Worm (Caenorhabditis elegans) whole organism, L4 larva: Measurements from ENCODE around the gene vha-12.
"Not testable (repeated sequence)": the region's sequence is repeated elsewhere in the genome, so short reads cannot be mapped to it uniquely, and the experiment has no call there.

Source experiments
- F26F4.8 ChIP-seq: fragments of 200-800 bp; sonication (Bioruptor generic); conservative IDR thresholded peaks from 2 replicates; pipeline ENCODE4 v1.3.6; 2022; ENCODE audit warnings: missing genetic modification characterization, missing compliant biosample characterization
- F37D6.2 ChIP-seq: sonication (generic microtip); optimal IDR thresholded peaks from 2 replicates; lab custom pipeline; 2016; ENCODE audit warnings: mild to moderate bottlenecking, missing genetic modification characterization, missing compliant biosample characterization
- F44E2.7 ChIP-seq: fragments of 200-800 bp; sonication (Bioruptor generic); IDR thresholded peaks from 2 replicates; pipeline ENCODE4 v2.1.2; 2022; ENCODE audit warnings: missing genetic modification characterization, missing compliant biosample characterization
- Y5F2A.4 ChIP-seq: fragments of 200-800 bp; sonication (Bioruptor generic); optimal IDR thresholded peaks from 2 replicates; lab custom pipeline; 2018; ENCODE audit warnings: mild to moderate bottlenecking, missing genetic modification characterization, missing compliant biosample characterization
- ZK546.5 ChIP-seq, 2 experiments: sonication (generic microtip); optimal IDR thresholded peaks; 2 replicates each; lab custom pipeline; 2017; ENCODE audit warnings: missing biosample characterization in 2 of 2, missing genetic modification characterization in 2 of 2
- aly-2 ChIP-seq: sonication (generic microtip); optimal IDR thresholded peaks from 2 replicates; lab custom pipeline; 2018; ENCODE audit warnings: missing biosample characterization, missing genetic modification characterization
- ama-1 ChIP-seq: fragments of 150-350 bp; optimal IDR thresholded peaks from 2 replicates; lab custom pipeline; 2014; ENCODE audit warnings: inconsistent platforms, mixed read lengths
- arid-1 ChIP-seq: fragments of 200-800 bp; sonication (Bioruptor generic); conservative IDR thresholded peaks from 2 replicates; pipeline ENCODE4 v1.3.6; 2022; ENCODE audit warnings: missing genetic modification reagents, missing genetic modification characterization, missing compliant biosample characterization
- ceh-20 ChIP-seq: fragments of 200-800 bp; sonication (Bioruptor generic); IDR thresholded peaks from 2 replicates; pipeline ENCODE4 v1.3.6; 2022; ENCODE audit warnings: missing genetic modification reagents, missing genetic modification characterization, missing compliant biosample characterization
- ceh-44 ChIP-seq: fragments of 200-800 bp; sonication (Bioruptor generic); IDR thresholded peaks from 2 replicates; pipeline ENCODE4 v1.3.6; 2022; ENCODE audit warnings: missing genetic modification reagents, missing genetic modification characterization, missing compliant biosample characterization
- daf-12 ChIP-seq: fragments of 150-350 bp; optimal IDR thresholded peaks from 2 replicates; lab custom pipeline; 2014; ENCODE audit warnings: missing biosample characterization, missing genetic modification reagents, missing genetic modification characterization
- daf-16 ChIP-seq, 3 experiments: sonication (generic microtip); optimal IDR thresholded peaks; 2 replicates each; lab custom pipeline; 2016 to 2017; ENCODE audit warnings: missing genetic modification characterization in 3 of 3, missing genetic modification reagents in 3 of 3, mild to moderate bottlenecking in 2 of 3, missing compliant biosample characterization in 2 of 3, missing biosample characterization in 1 of 3, moderate library complexity in 1 of 3
- daf-8 ChIP-seq: fragments of 200-800 bp; sonication (Bioruptor generic); IDR thresholded peaks from 2 replicates; pipeline ENCODE4 v1.3.6; 2022; ENCODE audit warnings: missing genetic modification characterization, missing compliant biosample characterization
- dmd-6 ChIP-seq: fragments of 200-800 bp; sonication (Bioruptor generic); IDR thresholded peaks from 2 replicates; pipeline ENCODE4 v1.3.6; 2022; ENCODE audit warnings: missing genetic modification reagents, missing genetic modification characterization, missing compliant biosample characterization
- dmd-8 ChIP-seq: fragments of 200-800 bp; sonication (Bioruptor generic); IDR thresholded peaks from 2 replicates; pipeline ENCODE4 v1.3.6; 2022; ENCODE audit warnings: missing genetic modification characterization, missing compliant biosample characterization
- dmd-9 ChIP-seq: fragments of 200-800 bp; sonication (Bioruptor generic); IDR thresholded peaks from 2 replicates; pipeline ENCODE4 v1.3.6; 2022; ENCODE audit warnings: missing genetic modification reagents, missing genetic modification characterization, missing compliant biosample characterization
- duxl-1 ChIP-seq: sonication (generic microtip); optimal IDR thresholded peaks from 2 replicates; lab custom pipeline; 2016; ENCODE audit warnings: mild to moderate bottlenecking, missing genetic modification characterization, moderate library complexity, missing compliant biosample characterization; ENCODE audit not compliant: poor library complexity
- dve-1 ChIP-seq: sonication (generic microtip); optimal IDR thresholded peaks from 2 replicates; lab custom pipeline; 2017; ENCODE audit warnings: antibody characterized with exemption, mild to moderate bottlenecking, missing genetic modification characterization, missing compliant biosample characterization; ENCODE audit not compliant: insufficient read depth
- egl-27 ChIP-seq: sonication (generic microtip); optimal IDR thresholded peaks from 3 replicates; lab custom pipeline; 2017; ENCODE audit warnings: missing biosample characterization, missing genetic modification reagents, missing genetic modification characterization
- egl-43 ChIP-seq: fragments of 200-800 bp; sonication (Bioruptor generic); IDR thresholded peaks from 2 replicates; pipeline ENCODE4 v1.3.6; 2022; ENCODE audit warnings: missing genetic modification reagents, missing genetic modification characterization, missing compliant biosample characterization
- fkh-10 ChIP-seq: fragments of 150-350 bp; optimal IDR thresholded peaks from 2 replicates; lab custom pipeline; 2014; ENCODE audit warnings: missing biosample characterization, missing genetic modification reagents, missing genetic modification characterization
- hif-1 ChIP-seq, 2 experiments: sonication (generic microtip); optimal IDR thresholded peaks; 2 replicates each; lab custom pipeline; 2016 to 2017; ENCODE audit warnings: missing compliant biosample characterization in 2 of 2, missing genetic modification characterization in 2 of 2, missing genetic modification reagents in 2 of 2, missing genotype in 2 of 2, mild to moderate bottlenecking in 1 of 2
- lim-7 ChIP-seq: fragments of 200-800 bp; sonication (Bioruptor generic); IDR thresholded peaks from 2 replicates; pipeline ENCODE4 v1.3.6; 2022; ENCODE audit warnings: missing genetic modification characterization, missing compliant biosample characterization
- lin-38 ChIP-seq: fragments of 200-800 bp; sonication (Bioruptor generic); IDR thresholded peaks from 2 replicates; pipeline ENCODE4 v1.3.6; 2022; ENCODE audit warnings: missing genetic modification reagents, missing genetic modification characterization, missing compliant biosample characterization
- madf-5 ChIP-seq, 2 experiments: fragments of 200-800 bp; sonication (Bioruptor generic); IDR thresholded peaks; 2 replicates each; pipeline ENCODE4 v1.3.6; 2022; ENCODE audit warnings: missing compliant biosample characterization in 2 of 2, missing genetic modification characterization in 2 of 2
- mdt-29 ChIP-seq: fragments of 200-800 bp; sonication (Bioruptor generic); IDR thresholded peaks from 2 replicates; pipeline ENCODE4 v1.3.6; 2022; ENCODE audit warnings: missing genetic modification reagents, missing genetic modification characterization, missing compliant biosample characterization
- mes-2 ChIP-seq: sonication (generic microtip); optimal IDR thresholded peaks from 2 replicates; lab custom pipeline; 2016; ENCODE audit warnings: missing genotype, mild to moderate bottlenecking, missing genetic modification characterization, missing compliant biosample characterization; ENCODE audit not compliant: poor library complexity, severe bottlenecking
- mxl-3 ChIP-seq: fragments of 200-800 bp; sonication (Bioruptor generic); optimal IDR thresholded peaks from 2 replicates; lab custom pipeline; 2018; ENCODE audit warnings: mild to moderate bottlenecking, missing genetic modification characterization, missing compliant biosample characterization
- nhr-111 ChIP-seq: fragments of 200-800 bp; sonication (Bioruptor generic); optimal IDR thresholded peaks from 2 replicates; lab custom pipeline; 2018; ENCODE audit warnings: mild to moderate bottlenecking, missing genetic modification characterization, missing compliant biosample characterization
- nhr-42 ChIP-seq: fragments of 200-800 bp; sonication (Bioruptor generic); IDR thresholded peaks from 2 replicates; pipeline ENCODE4 v1.3.6; 2022; ENCODE audit warnings: missing genetic modification characterization, missing compliant biosample characterization
- nhr-77 ChIP-seq: fragments of 150-350 bp; optimal IDR thresholded peaks from 2 replicates; lab custom pipeline; 2014; ENCODE audit warnings: missing biosample characterization, missing genetic modification characterization
- php-3 ChIP-seq: fragments of 200-800 bp; sonication (Bioruptor generic); IDR thresholded peaks from 2 replicates; pipeline ENCODE4 v1.3.6; 2022; ENCODE audit warnings: missing genetic modification reagents, missing genetic modification characterization, missing compliant biosample characterization
- pqm-1 ChIP-seq: sonication (generic microtip); optimal IDR thresholded peaks from 2 replicates; lab custom pipeline; 2017; ENCODE audit warnings: missing biosample characterization, missing genetic modification characterization
- saeg-2 ChIP-seq: fragments of 200-800 bp; sonication (Bioruptor generic); IDR thresholded peaks from 2 replicates; pipeline ENCODE4 v1.3.6; 2022; ENCODE audit warnings: missing genetic modification reagents, missing genetic modification characterization, missing compliant biosample characterization
- set-16 ChIP-seq: fragments of 200-800 bp; sonication (Bioruptor generic); IDR thresholded peaks from 2 replicates; pipeline ENCODE4 v1.3.6; 2022; ENCODE audit warnings: missing genetic modification reagents, missing genetic modification characterization, missing compliant biosample characterization
- snpc-1.2 ChIP-seq: fragments of 200-800 bp; sonication (Bioruptor generic); IDR thresholded peaks from 2 replicates; pipeline ENCODE4 v1.3.6; 2022; ENCODE audit warnings: missing genetic modification reagents, missing genetic modification characterization, missing compliant biosample characterization
- spr-1 ChIP-seq: sonication (generic microtip); optimal IDR thresholded peaks from 2 replicates; lab custom pipeline; 2016; ENCODE audit warnings: mild to moderate bottlenecking, missing genetic modification characterization, missing compliant biosample characterization
- tra-1 ChIP-seq: fragments of 200-800 bp; sonication (Bioruptor generic); IDR thresholded peaks from 2 replicates; pipeline ENCODE4 v1.3.6; 2022; ENCODE audit warnings: missing genetic modification reagents, missing genetic modification characterization, missing compliant biosample characterization
- unc-62 ChIP-seq, 3 experiments: fragments of 150-350 bp in 1 of 3; sonication (generic microtip); optimal IDR thresholded peaks in 2 of 3; peaks in 1 of 3; 1 replicate in 1 of 3; 2 replicates in 2 of 3; lab custom pipeline; 2014 to 2017; ENCODE audit warnings: missing biosample characterization in 3 of 3, missing genetic modification characterization in 3 of 3, missing genetic modification reagents in 3 of 3, missing genotype in 1 of 3
- vab-7 ChIP-seq: fragments of 200-800 bp; sonication (Bioruptor generic); IDR thresholded peaks from 2 replicates; pipeline ENCODE4 v1.3.6; 2022; ENCODE audit warnings: missing genetic modification reagents, missing genetic modification characterization, missing compliant biosample characterization
- ztf-7 ChIP-seq: fragments of 150-350 bp; optimal IDR thresholded peaks from 2 replicates; lab custom pipeline; 2014; ENCODE audit warnings: missing biosample characterization, missing genetic modification characterization

Gene vha-12

DNA sequence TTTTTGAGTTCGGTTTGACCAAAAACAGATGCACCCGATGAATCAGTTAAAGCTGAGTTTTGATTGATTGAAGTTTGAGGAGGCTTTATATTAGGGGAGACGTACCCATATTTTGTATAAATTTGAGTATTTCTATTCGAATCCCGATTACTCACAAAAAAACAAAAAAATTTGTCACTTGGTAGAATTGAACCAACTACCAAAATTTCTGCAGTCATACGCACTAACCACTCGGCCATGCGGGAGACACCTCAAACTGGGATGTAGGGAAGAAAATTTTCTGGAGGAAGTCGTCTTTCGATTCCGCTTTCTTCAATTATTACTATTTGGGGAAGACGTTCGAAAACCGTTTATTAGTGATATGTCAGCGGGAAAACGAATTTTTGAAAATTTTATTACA, 12.0 kb downstream of the vha-12 start:
- TF ChIP-seq tra-1 (0 out of 2 replicates have a peak, but pooled peaks have one; percentile 27), F26F4.8 (GFP tag; lab: Robert Waterston, UW) (0 out of 2 replicates have a peak, but pooled peaks have one; percentile 25), dmd-8 (0 out of 2 replicates have a peak, but pooled peaks have one; percentile 57), vab-7 (GFP tag; lab: Robert Waterston, UW) (peak; percentile 57; the same call in 1 of the 2 replicates), egl-43 (GFP tag; lab: Robert Waterston, UW) (0 out of 2 replicates have a peak, but pooled peaks have one; percentile 22), lim-7 (GFP tag; lab: Robert Waterston, UW) (0 out of 2 replicates have a peak, but pooled peaks have one; percentile 23), snpc-1.2 (GFP tag; lab: Robert Waterston, UW) (0 out of 2 replicates have a peak, but pooled peaks have one; percentile 32)

DNA sequence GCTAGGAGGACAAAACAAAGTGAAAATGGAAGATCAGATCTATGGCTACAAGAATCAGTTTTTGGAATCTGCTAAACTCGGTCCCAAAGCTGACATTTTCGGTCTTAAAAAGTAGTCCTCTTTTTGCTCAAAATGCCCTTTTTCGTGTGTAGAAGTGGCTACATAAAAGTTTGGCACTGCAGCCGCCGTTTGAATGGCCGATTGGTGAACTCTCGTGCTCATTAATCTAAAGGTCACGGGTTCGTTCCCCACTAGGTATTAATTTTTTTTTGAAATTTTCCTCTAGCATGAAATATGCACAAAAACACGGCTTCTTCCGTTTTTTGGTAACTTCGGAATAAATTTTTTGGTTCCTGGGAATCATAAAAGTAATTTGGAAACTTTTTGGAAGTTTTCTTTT, 13.9 kb downstream of the vha-12 start:
- TF ChIP-seq lim-7 (GFP tag; lab: Robert Waterston, UW) (peak; percentile 37; the same call in 1 of the 2 replicates), F26F4.8 (GFP tag; lab: Robert Waterston, UW) (0 out of 2 replicates have a peak, but pooled peaks have one; percentile 55), snpc-1.2 (GFP tag; lab: Robert Waterston, UW) (peak; percentile 45; the same call in 1 of the 2 replicates), madf-5 (GFP tag; IDR thresholded peaks at IDR 0.05; lab: Robert Waterston, UW) (0 out of 4 replicates have a peak, but pooled peaks of 1 of the 2 experiments have one; percentile 55), ceh-44 (0 out of 2 replicates have a peak, but pooled peaks have one; percentile 26)
- TF ChIP-seq, all 104 proteins: peak for 5; not testable (repeated sequence) for 99

DNA sequence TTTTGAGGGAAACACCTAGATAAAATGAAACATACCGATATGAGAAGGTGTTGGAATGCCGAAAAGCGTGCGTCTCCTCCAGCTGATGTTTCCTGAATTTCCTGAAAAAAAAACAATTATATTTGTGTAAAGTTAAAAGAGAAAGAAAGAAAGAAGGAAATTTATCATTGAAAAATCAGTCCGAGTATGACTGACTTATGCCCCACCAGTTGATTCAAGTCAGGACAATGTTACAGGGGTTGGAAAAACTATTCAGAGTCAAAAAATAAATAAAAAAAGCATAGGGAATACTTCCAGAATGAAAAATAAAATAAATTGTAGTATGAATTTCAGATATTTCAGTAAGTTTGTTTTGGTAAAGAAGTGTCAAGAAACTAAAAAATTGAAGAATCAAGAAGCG, 16.5 kb downstream of the vha-12 start, which contains the start of gene F20B6.9:
TSS of gene F20B6.9 (minus strand) at position 101 of the 400 bp plus-strand sequence.
- not testable (repeated sequence) for TF ChIP-seq saeg-2 (GFP tag; lab: Robert Waterston, UW); daf-16 (GFP tag; optimal IDR thresholded peaks at IDR 0.05; lab: Kevin White, UChicago); daf-16 (tag; optimal IDR thresholded peaks at IDR 0.05; lab: Kevin White, UChicago); ztf-7
- TF ChIP-seq, all 104 proteins: peak for 0; not testable (repeated sequence) for 104

DNA sequence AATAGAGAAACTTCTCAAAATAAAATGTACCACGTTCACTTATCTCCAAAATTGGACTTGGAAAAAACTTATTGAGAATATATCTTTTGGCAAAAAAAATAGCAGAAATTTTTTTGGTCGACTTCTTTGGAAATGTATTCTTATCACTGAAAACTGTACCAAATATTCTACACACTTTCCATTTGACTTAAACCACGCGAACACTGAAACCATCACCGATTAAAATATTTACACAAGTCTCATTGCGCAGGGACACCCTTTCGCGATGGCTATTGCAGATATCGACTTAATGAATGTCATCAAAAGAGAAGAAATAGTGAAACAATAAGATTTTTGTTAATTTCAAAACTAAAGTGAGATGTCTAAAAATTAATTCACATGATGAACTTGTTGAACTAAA, 17.6 kb downstream of the vha-12 start:
- TF ChIP-seq duxl-1 (tag; lab: Kevin White, UChicago) (peak; percentile 93), dmd-9 (GFP tag; lab: Robert Waterston, UW) (no peak), vab-7 (GFP tag; lab: Robert Waterston, UW) (no peak; the same call in 1 of the 2 replicates), aly-2 (tag; lab: Kevin White, UChicago) (no peak), daf-8 (GFP tag; lab: Robert Waterston, UW) (no peak), dve-1 (tag; lab: Kevin White, UChicago) (peak; percentile 85), ZK546.5 (tag; optimal IDR thresholded peaks at IDR 0.05; lab: Kevin White, UChicago) (no peak), ama-1 (lab: Kevin White, UChicago) (no peak), pqm-1 (peak; percentile 12), daf-12 (tag; lab: Kevin White, UChicago) (no peak), spr-1 (tag; lab: Kevin White, UChicago) (no peak), Y5F2A.4 (GFP tag; lab: Kevin White, UChicago) (no peak), egl-27 (tag; lab: Kevin White, UChicago) (no peak), mxl-3 (peak; percentile 21), F44E2.7 (no peak), lin-38 (GFP tag; lab: Robert Waterston, UW) (no peak; the same call in 1 of the 2 replicates), ztf-7 (peak; percentile 53), nhr-42 (peak; percentile 93), ceh-20 (GFP tag; lab: Robert Waterston, UW) (0 out of 2 replicates have a peak, but pooled peaks have one; percentile 11), php-3 (GFP tag; lab: Robert Waterston, UW) (peak; percentile 58; the same call in 1 of the 2 replicates), arid-1 (0 out of 2 replicates have a peak, but pooled peaks have one; percentile 20), F37D6.2 (tag; lab: Kevin White, UChicago) (no peak), mdt-29 (no peak), nhr-77 (tag; lab: Kevin White, UChicago) (peak; percentile 98), mes-2 (tag; lab: Kevin White, UChicago) (peak; percentile 88), set-16 (GFP tag; lab: Robert Waterston, UW) (no peak), fkh-10 (GFP tag; lab: Kevin White, UChicago) (no peak), dmd-6 (GFP tag; lab: Robert Waterston, UW) (peak; percentile 70), nhr-111 (GFP tag; lab: Kevin White, UChicago) (no peak), unc-62 (GFP tag; optimal IDR thresholded peaks at IDR 0.05 in 1 of 2; lab: Kevin White, UChicago) (no peak), unc-62 (tag; optimal IDR thresholded peaks at IDR 0.05; lab: Kevin White, UChicago) (no peak), hif-1 (tag; optimal IDR thresholded peaks at IDR 0.05; lab: Kevin White, UChicago) (no peak), snpc-1.2 (GFP tag; lab: Robert Waterston, UW) (no peak)
